Worm (Caenorhabditis elegans): ENCODE data around the gene F58E2.3.

The F58E2.3 gene

DNA sequence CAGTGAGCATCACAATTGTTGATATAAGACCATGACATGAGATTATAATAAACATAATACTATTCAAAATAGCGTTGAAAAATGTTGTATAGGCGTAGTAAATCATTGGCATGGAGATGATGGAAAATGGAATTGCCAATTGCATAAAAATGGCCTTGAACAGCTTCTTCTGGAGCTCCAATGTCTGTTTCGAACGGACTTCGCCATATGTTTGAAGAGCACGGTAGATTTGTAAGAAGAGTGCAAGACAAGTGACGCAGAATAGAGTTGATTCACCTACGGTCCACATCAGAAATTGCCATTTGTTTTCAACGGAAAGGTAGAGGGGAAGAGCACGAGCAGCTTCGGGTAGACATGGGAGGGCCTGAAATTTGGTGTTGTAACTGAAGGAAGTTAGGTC lies 19.9 kb upstream of the F58E2.3 start:
- TF ChIP-seq ceh-83 (GFP tag; optimal IDR thresholded peaks at IDR 0.05): no peak
- no peak for TF ChIP-seq flh-1 (GFP tag; optimal IDR thresholded peaks at IDR 0.05)
- TF ChIP-seq unc-39 (tag; optimal IDR thresholded peaks at IDR 0.05): no peak
- no peak for TF ChIP-seq ceh-43 (GFP tag; optimal IDR thresholded peaks at IDR 0.05)
- TF ChIP-seq elt-3 (tag; optimal IDR thresholded peaks at IDR 0.05): no peak
- no peak for TF ChIP-seq hlh-1 (tag; optimal IDR thresholded peaks at IDR 0.05)
- no peak for TF ChIP-seq lsy-2 (tag; optimal IDR thresholded peaks at IDR 0.05)
- no peak for TF ChIP-seq sptf-1 (tag; optimal IDR thresholded peaks at IDR 0.05)
- TF ChIP-seq lin-32 (GFP tag; optimal IDR thresholded peaks at IDR 0.05): no peak
- TF ChIP-seq nhr-76 (tag; optimal IDR thresholded peaks at IDR 0.05): no peak
- no peak for TF ChIP-seq sem-2 (GFP tag; optimal IDR thresholded peaks at IDR 0.05)
- no peak for TF ChIP-seq mab-5 (tag; optimal IDR thresholded peaks at IDR 0.05)

ce11 chrIV:3452516-3452915 lies 14.7 kb upstream of the F58E2.3 start:
- TF ChIP-seq nhr-28 (tag; optimal IDR thresholded peaks at IDR 0.05) (no peak), pha-4 (tag; optimal IDR thresholded peaks at IDR 0.05) (no peak), lin-32 (GFP tag; optimal IDR thresholded peaks at IDR 0.05) (no peak), M03D4.4 (tag; optimal IDR thresholded peaks at IDR 0.05) (no peak), ces-1 (GFP tag; optimal IDR thresholded peaks at IDR 0.05) (no peak), snpc-4 (tag; optimal IDR thresholded peaks at IDR 0.05) (no peak), bed-3 (GFP tag; optimal IDR thresholded peaks at IDR 0.05) (no peak), unc-62 (GFP tag; optimal IDR thresholded peaks at IDR 0.05) (no peak), elt-3 (tag; optimal IDR thresholded peaks at IDR 0.05) (no peak), nhr-12 (tag; optimal IDR thresholded peaks at IDR 0.05) (no peak), zip-8 (tag; optimal IDR thresholded peaks at IDR 0.05) (no peak), elt-1 (tag; optimal IDR thresholded peaks at IDR 0.05; ENCODE audit: borderline replicate concordance, insufficient read depth) (no peak), ceh-39 (tag; optimal IDR thresholded peaks at IDR 0.05) (no peak), ztf-11 (tag; optimal IDR thresholded peaks at IDR 0.05) (no peak), mls-2 (tag; optimal IDR thresholded peaks at IDR 0.05) (no peak), unc-120 (tag; optimal IDR thresholded peaks at IDR 0.05; ENCODE audit: poor library complexity, severe bottlenecking) (no peak)

DNA sequence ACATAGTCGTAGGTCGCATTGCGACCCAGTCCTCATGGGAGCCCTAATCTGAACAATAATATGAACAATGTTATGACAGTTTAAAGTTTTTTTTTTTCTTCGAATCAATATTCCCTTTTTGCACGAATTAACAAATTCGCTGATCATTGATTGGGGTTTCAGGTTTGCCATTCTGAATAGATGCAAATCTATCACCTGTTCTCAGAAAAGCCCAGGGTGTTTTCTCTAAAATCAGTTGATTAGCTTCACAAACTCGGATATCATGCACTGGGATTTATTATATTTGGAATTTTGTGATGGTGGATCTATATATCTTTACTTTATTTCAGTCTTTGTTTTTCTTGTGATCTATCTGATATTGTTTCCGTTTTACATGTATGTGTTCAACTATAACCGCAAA lies 13.9 kb upstream of the F58E2.3 start, which contains the start of gene srz-23:
srz-23 (plus strand) TSS at position 263 of the 400 bp plus-strand sequence.
- TF ChIP-seq mls-2 (tag; optimal IDR thresholded peaks at IDR 0.05) (no peak), mep-1 (tag; optimal IDR thresholded peaks at IDR 0.05) (no peak), elt-3 (tag; optimal IDR thresholded peaks at IDR 0.05) (no peak), lin-13 (tag; optimal IDR thresholded peaks at IDR 0.05) (no peak), nhr-237 (tag; optimal IDR thresholded peaks at IDR 0.05) (no peak), pha-4 (tag; optimal IDR thresholded peaks at IDR 0.05) (no peak), ceh-43 (GFP tag; optimal IDR thresholded peaks at IDR 0.05) (no peak), lsy-2 (tag; optimal IDR thresholded peaks at IDR 0.05) (no peak), bed-3 (GFP tag; optimal IDR thresholded peaks at IDR 0.05) (no peak), unc-39 (tag; optimal IDR thresholded peaks at IDR 0.05) (no peak), tbx-8 (GFP tag; optimal IDR thresholded peaks at IDR 0.05) (no peak), lin-32 (GFP tag; optimal IDR thresholded peaks at IDR 0.05) (no peak), cnd-1 (tag; optimal IDR thresholded peaks at IDR 0.05) (no peak), mab-5 (tag; optimal IDR thresholded peaks at IDR 0.05) (no peak), ham-2 (GFP tag; optimal IDR thresholded peaks at IDR 0.05) (no peak)

ce11 chrIV:3455437-3455836 lies 11.8 kb upstream of the F58E2.3 start:
- TF ChIP-seq ham-2 (GFP tag; optimal IDR thresholded peaks at IDR 0.05): peak; percentile 71

DNA sequence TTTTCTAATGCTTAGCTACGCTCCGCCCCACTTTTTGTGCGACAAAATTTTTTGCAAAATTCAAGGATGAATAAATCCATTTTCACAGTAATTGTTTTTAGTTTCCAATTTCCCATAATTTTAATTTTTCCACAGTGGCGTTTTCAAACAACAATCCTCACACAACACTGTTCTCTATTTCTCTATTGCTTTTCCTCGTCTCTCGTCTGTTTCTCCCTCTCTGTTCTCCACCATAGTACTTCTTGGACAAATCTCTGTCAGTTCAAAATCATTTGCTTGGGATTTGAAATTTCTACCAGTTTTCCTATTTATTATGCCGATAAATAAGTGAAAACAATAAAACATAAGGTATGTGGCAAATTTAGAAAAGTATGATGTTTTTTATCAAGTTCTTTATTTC lies 4.0 kb upstream of the F58E2.3 start, which contains the start of gene F58E2.4:
F58E2.4 (plus strand) TSS at position 134 of the 400 bp plus-strand sequence.
- TF ChIP-seq elt-3 (tag; optimal IDR thresholded peaks at IDR 0.05) (no peak), sptf-1 (tag; optimal IDR thresholded peaks at IDR 0.05) (no peak), unc-120 (tag; optimal IDR thresholded peaks at IDR 0.05; ENCODE audit: poor library complexity, severe bottlenecking) (no peak), pha-4 (tag; optimal IDR thresholded peaks at IDR 0.05) (no peak), flh-1 (GFP tag; optimal IDR thresholded peaks at IDR 0.05) (no peak), blmp-1 (tag; optimal IDR thresholded peaks at IDR 0.05) (no peak), nhr-12 (tag; optimal IDR thresholded peaks at IDR 0.05) (no peak), snpc-4 (tag; optimal IDR thresholded peaks at IDR 0.05) (no peak), ces-1 (GFP tag; optimal IDR thresholded peaks at IDR 0.05) (no peak), unc-39 (tag; optimal IDR thresholded peaks at IDR 0.05) (no peak), ztf-11 (tag; optimal IDR thresholded peaks at IDR 0.05) (no peak), nhr-28 (tag; optimal IDR thresholded peaks at IDR 0.05) (no peak), unc-62 (GFP tag; optimal IDR thresholded peaks at IDR 0.05) (no peak), zip-8 (tag; optimal IDR thresholded peaks at IDR 0.05) (no peak), drap-1 (GFP tag; optimal IDR thresholded peaks at IDR 0.05) (no peak), M03D4.4 (tag; optimal IDR thresholded peaks at IDR 0.05) (no peak), lin-32 (GFP tag; optimal IDR thresholded peaks at IDR 0.05) (no peak), tbx-8 (GFP tag; optimal IDR thresholded peaks at IDR 0.05) (no peak), ceh-83 (GFP tag; optimal IDR thresholded peaks at IDR 0.05) (no peak), nhr-237 (tag; optimal IDR thresholded peaks at IDR 0.05) (no peak)
